Worm (Caenorhabditis elegans): Measurements from ENCODE around the gene K01D12.1.

DNA sequence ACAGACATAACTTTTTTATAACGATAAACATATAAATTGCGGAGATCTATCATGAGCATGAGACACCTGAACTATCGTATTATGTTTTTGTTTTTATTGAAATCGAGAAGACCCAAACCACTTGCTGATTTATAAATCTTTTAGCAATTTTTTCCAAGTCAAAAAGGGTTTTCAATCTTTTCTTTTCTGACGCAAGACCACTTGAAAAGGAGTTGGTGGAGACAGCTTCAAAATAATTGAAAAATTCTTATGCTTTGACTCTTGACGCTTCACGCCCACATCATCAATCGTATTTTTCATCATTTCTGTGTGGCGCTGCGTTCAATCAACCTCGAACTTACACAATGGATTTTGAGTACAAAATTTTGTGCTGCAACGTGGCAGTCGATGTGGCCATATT is 6.0 kb upstream of the K01D12.1 start, which contains the start of gene F23H12.7:
- TF ChIP-seq ztf-11 (tag; optimal IDR thresholded peaks at IDR 0.05), result no peak
- TF ChIP-seq blmp-1 (tag; optimal IDR thresholded peaks at IDR 0.05), result no peak
- no peak for TF ChIP-seq ces-1 (GFP tag; optimal IDR thresholded peaks at IDR 0.05)
- TF ChIP-seq zip-8 (tag; optimal IDR thresholded peaks at IDR 0.05), result no peak
- no peak for TF ChIP-seq lsy-2 (tag; optimal IDR thresholded peaks at IDR 0.05)
- no peak for TF ChIP-seq unc-39 (tag; optimal IDR thresholded peaks at IDR 0.05)
- no peak for TF ChIP-seq pha-4 (tag; optimal IDR thresholded peaks at IDR 0.05)
